Fruit fly (Drosophila melanogaster) whole organism, prepupa: ENCODE results near the gene Pak.

Experiments used
- Blimp-1 ChIP-seq: fragments of 200-800 bp; sonication (Bioruptor generic); optimal IDR thresholded peaks from 3 replicates; lab custom pipeline; 2017; ENCODE audit warnings: missing biosample characterization, missing genetic modification characterization, mild to moderate bottlenecking, moderate library complexity, missing genetic modification reagents
- CG10669 ChIP-seq: fragments of 200-800 bp; sonication (Bioruptor generic); optimal IDR thresholded peaks from 3 replicates; lab custom pipeline; 2018; ENCODE audit warnings: missing biosample characterization, mild to moderate bottlenecking, missing genetic modification characterization, moderate library complexity
- CG11294 ChIP-seq: fragments of 200-800 bp; sonication (Bioruptor generic); IDR thresholded peaks from 2 replicates; pipeline ENCODE4 v1.3.6; 2022; ENCODE audit warnings: missing biosample characterization, missing genetic modification characterization
- CG1621 ChIP-seq: fragments of 200-800 bp; sonication (Bioruptor generic); optimal IDR thresholded peaks from 3 replicates; lab custom pipeline; 2018; ENCODE audit warnings: missing biosample characterization, mild to moderate bottlenecking, missing genetic modification characterization
- CG16779 ChIP-seq: fragments of 200-800 bp; sonication (Bioruptor generic); optimal IDR thresholded peaks from 3 replicates; lab custom pipeline; 2017; ENCODE audit warnings: missing biosample characterization, mild to moderate bottlenecking, missing genetic modification characterization
- CG3032 ChIP-seq: fragments of 200-800 bp; optimal IDR thresholded peaks from 2 replicates; lab custom pipeline; 2019; ENCODE audit warnings: missing biosample characterization, mild to moderate bottlenecking, missing genetic modification characterization, moderate library complexity
- CG34406 ChIP-seq: fragments of 200-800 bp; sonication (Bioruptor generic); optimal IDR thresholded peaks from 3 replicates; lab custom pipeline; 2016; ENCODE audit warnings: missing biosample characterization, missing genetic modification characterization
- CG3919 ChIP-seq: fragments of 200-800 bp; sonication (Bioruptor generic); optimal IDR thresholded peaks from 3 replicates; lab custom pipeline; 2016; ENCODE audit warnings: missing biosample characterization, missing genetic modification characterization
- CG4318 ChIP-seq: fragments of 200-800 bp; sonication (Bioruptor generic); optimal IDR thresholded peaks from 3 replicates; lab custom pipeline; 2017; ENCODE audit warnings: missing biosample characterization, mild to moderate bottlenecking, missing genetic modification characterization
- CG6792 ChIP-seq: fragments of 200-800 bp; sonication (Bioruptor generic); optimal IDR thresholded peaks from 3 replicates; lab custom pipeline; 2016; ENCODE audit warnings: missing biosample characterization, missing genetic modification characterization
- CG6854 ChIP-seq: fragments of 200-800 bp; sonication (Bioruptor generic); optimal IDR thresholded peaks from 2 replicates; lab custom pipeline; 2017; ENCODE audit warnings: missing biosample characterization, mild to moderate bottlenecking, missing genetic modification characterization
- CG7368 ChIP-seq: fragments of 200-800 bp; sonication (Bioruptor generic); optimal IDR thresholded peaks from 3 replicates; lab custom pipeline; 2016; ENCODE audit warnings: missing biosample characterization, missing genetic modification characterization
- CG8119 ChIP-seq: fragments of 200-800 bp; sonication (Bioruptor generic); IDR thresholded peaks from 3 replicates; pipeline ENCODE4 v1.3.6; 2022; ENCODE audit warnings: missing biosample characterization, missing genetic modification characterization
- CG8319 ChIP-seq: fragments of 200-800 bp; sonication (Bioruptor generic); optimal IDR thresholded peaks from 3 replicates; lab custom pipeline; 2016; ENCODE audit warnings: missing biosample characterization, missing genetic modification characterization
- CG8632 ChIP-seq: fragments of 200-800 bp; sonication (Bioruptor generic); optimal IDR thresholded peaks from 3 replicates; lab custom pipeline; 2016; ENCODE audit warnings: missing biosample characterization, missing genetic modification characterization
- Eip75B ChIP-seq: fragments of 200-800 bp; sonication (Bioruptor generic); optimal IDR thresholded peaks from 3 replicates; lab custom pipeline; 2016; ENCODE audit warnings: missing biosample characterization, missing genetic modification characterization
- Eip78C ChIP-seq: fragments of 200-800 bp; sonication (Bioruptor generic); peaks from one replicate; lab custom pipeline; 2016; ENCODE audit warnings: missing biosample characterization, missing genetic modification characterization
- Eip93F ChIP-seq: fragments of 200-800 bp; sonication (Bioruptor generic); optimal IDR thresholded peaks from 2 replicates; lab custom pipeline; 2016; ENCODE audit warnings: missing biosample characterization, mild to moderate bottlenecking, missing genetic modification characterization
- Ets21C ChIP-seq: fragments of 200-800 bp; sonication (Bioruptor generic); optimal IDR thresholded peaks from 3 replicates; lab custom pipeline; 2016; ENCODE audit warnings: missing biosample characterization, missing genetic modification characterization
- Ets96B ChIP-seq: fragments of 200-800 bp; optimal IDR thresholded peaks from 2 replicates; lab custom pipeline; 2019; ENCODE audit warnings: missing biosample characterization, mild to moderate bottlenecking, missing genetic modification characterization, moderate library complexity
- Gug ChIP-seq: fragments of 200-800 bp; sonication (Bioruptor generic); IDR thresholded peaks from 2 replicates; pipeline ENCODE4 v1.3.6; 2022; ENCODE audit warnings: missing biosample characterization, missing genetic modification characterization
- Hr38 ChIP-seq: sonication (Bioruptor generic); optimal IDR thresholded peaks from 2 replicates; lab custom pipeline; 2016; ENCODE audit warnings: missing biosample characterization, missing genetic modification characterization
- Hr39 ChIP-seq: fragments of 200-800 bp; sonication (Bioruptor generic); optimal IDR thresholded peaks from 2 replicates; lab custom pipeline; 2016; ENCODE audit warnings: missing biosample characterization, missing genetic modification characterization
- Lpt ChIP-seq: fragments of 200-800 bp; sonication (Bioruptor generic); optimal IDR thresholded peaks from 3 replicates; lab custom pipeline; 2016; ENCODE audit warnings: missing biosample characterization, missing genetic modification characterization
- Met ChIP-seq: fragments of 200-800 bp; sonication (Bioruptor generic); optimal IDR thresholded peaks from 3 replicates; lab custom pipeline; 2016; ENCODE audit warnings: missing biosample characterization, missing genetic modification characterization
- OdsH ChIP-seq: fragments of 200-800 bp; sonication (Bioruptor generic); optimal IDR thresholded peaks from 3 replicates; lab custom pipeline; 2016; ENCODE audit warnings: missing biosample characterization, missing genetic modification characterization
- Smox ChIP-seq: fragments of 200-800 bp; sonication (Bioruptor generic); optimal IDR thresholded peaks from 3 replicates; lab custom pipeline; 2016; ENCODE audit warnings: missing biosample characterization, missing genetic modification characterization
- Sox102F ChIP-seq: fragments of 200-800 bp; sonication (Bioruptor generic); optimal IDR thresholded peaks from 2 replicates; lab custom pipeline; 2016; ENCODE audit warnings: missing biosample characterization, mild to moderate bottlenecking, missing genetic modification characterization
- Sox14 ChIP-seq: fragments of 200-800 bp; sonication (Bioruptor generic); optimal IDR thresholded peaks from 3 replicates; lab custom pipeline; 2016; ENCODE audit warnings: missing biosample characterization, missing genetic modification characterization
- Sox15 ChIP-seq: fragments of 200-800 bp; sonication (Bioruptor generic); optimal IDR thresholded peaks from 3 replicates; lab custom pipeline; 2016; ENCODE audit warnings: missing biosample characterization, missing genetic modification characterization
- acj6 ChIP-seq: fragments of 200-800 bp; sonication (Bioruptor generic); optimal IDR thresholded peaks from 3 replicates; lab custom pipeline; 2016; ENCODE audit warnings: missing biosample characterization, missing genetic modification characterization
- cyc ChIP-seq: fragments of 200-800 bp; sonication (Bioruptor generic); optimal IDR thresholded peaks from 3 replicates; lab custom pipeline; 2016; ENCODE audit warnings: missing biosample characterization, missing genetic modification characterization
- eg ChIP-seq: fragments of 200-800 bp; sonication (Bioruptor generic); IDR thresholded peaks from 3 replicates; pipeline ENCODE4 v1.3.6; 2022; ENCODE audit warnings: missing biosample characterization, missing genetic modification characterization
- fd59A ChIP-seq: fragments of 200-800 bp; sonication (Bioruptor generic); optimal IDR thresholded peaks from 2 replicates; lab custom pipeline; 2017; ENCODE audit warnings: missing biosample characterization, mild to moderate bottlenecking, missing genetic modification characterization, missing genetic modification reagents
- fd85E ChIP-seq: fragments of 200-800 bp; sonication (Bioruptor generic); optimal IDR thresholded peaks from 3 replicates; lab custom pipeline; 2016; ENCODE audit warnings: missing biosample characterization, missing genetic modification characterization
- fkh ChIP-seq: fragments of 200-800 bp; sonication (Bioruptor generic); optimal IDR thresholded peaks from 3 replicates; lab custom pipeline; 2017; ENCODE audit warnings: missing biosample characterization, mild to moderate bottlenecking, missing genetic modification characterization, moderate library complexity
- lz ChIP-seq: fragments of 200-800 bp; sonication (Bioruptor generic); optimal IDR thresholded peaks from 3 replicates; lab custom pipeline; 2016; ENCODE audit warnings: missing biosample characterization, missing genetic modification characterization
- net ChIP-seq: fragments of 200-800 bp; sonication (Bioruptor generic); optimal IDR thresholded peaks from 3 replicates; lab custom pipeline; 2016; ENCODE audit warnings: missing biosample characterization, missing genetic modification characterization
- pdm3 ChIP-seq: fragments of 200-800 bp; sonication (Bioruptor generic); optimal IDR thresholded peaks from 3 replicates; lab custom pipeline; 2016; ENCODE audit warnings: missing biosample characterization, missing genetic modification characterization
- spab ChIP-seq: fragments of 200-800 bp; sonication (Bioruptor generic); optimal IDR thresholded peaks from 2 replicates; lab custom pipeline; 2017; ENCODE audit warnings: missing biosample characterization, mild to moderate bottlenecking, missing genetic modification characterization, missing genetic modification reagents
- ss ChIP-seq, 2 experiments: fragments of 200-800 bp; sonication (Bioruptor generic); optimal IDR thresholded peaks; 2 replicates in 1 of 2; 3 replicates in 1 of 2; lab custom pipeline; 2017 to 2018; ENCODE audit warnings: mild to moderate bottlenecking in 2 of 2, missing biosample characterization in 2 of 2, missing genetic modification characterization in 2 of 2, moderate library complexity in 1 of 2
- svp ChIP-seq: fragments of 200-800 bp; sonication (Bioruptor generic); peaks from one replicate; lab custom pipeline; 2016; ENCODE audit warnings: missing biosample characterization, missing genetic modification characterization
- topi ChIP-seq: fragments of 200-800 bp; sonication (Bioruptor generic); optimal IDR thresholded peaks from 3 replicates; lab custom pipeline; 2016; ENCODE audit warnings: missing biosample characterization, missing genetic modification characterization
- vri ChIP-seq: fragments of 200-800 bp; sonication (Bioruptor generic); optimal IDR thresholded peaks from 3 replicates; lab custom pipeline; 2016; ENCODE audit warnings: missing biosample characterization, mild to moderate bottlenecking, missing genetic modification characterization

Pak gene

dm6 chr3R:6397611-6398092 is 47.0 kb downstream of the Pak start (continued):
- TF ChIP-seq Smox (GFP tag; lab: Kevin White, UChicago) (peak; percentile 58), CG34406 (GFP tag; lab: Kevin White, UChicago) (peak; percentile 46), lz (GFP tag; lab: Kevin White, UChicago) (peak; percentile 64), CG6792 (GFP tag; lab: Kevin White, UChicago) (peak; percentile 57), Eip78C (GFP tag; lab: Kevin White, UChicago) (peak; percentile 81), Sox15 (GFP tag; lab: Kevin White, UChicago) (peak; percentile 10), Gug (GFP tag; lab: Robert Waterston, UW) (0 out of 2 replicates have a peak, but pooled peaks have one; percentile 10), vri (GFP tag; lab: Kevin White, UChicago) (peak; percentile 48), CG10669 (GFP tag; lab: Kevin White, UChicago) (peak; percentile 32), CG3032 (peak; percentile 15), Hr38 (GFP tag; lab: Kevin White, UChicago) (no peak), CG16779 (no peak), ss (GFP tag; optimal IDR thresholded peaks at IDR 0.05; lab: Kevin White, UChicago) (peak in 1 of 2 experiments; percentile 9), Eip93F (no peak), cyc (GFP tag; lab: Kevin White, UChicago) (peak; percentile 53), CG1621 (peak; percentile 1), svp (GFP tag; lab: Kevin White, UChicago) (peak; percentile 83), eg (GFP tag; lab: Robert Waterston, UW) (no peak), Sox14 (GFP tag; lab: Kevin White, UChicago) (peak; percentile 73), CG3919 (GFP tag; lab: Kevin White, UChicago) (peak; percentile 19), CG6854 (GFP tag; lab: Kevin White, UChicago) (no peak), CG4318 (GFP tag; lab: Kevin White, UChicago) (no peak), fd85E (GFP tag; lab: Kevin White, UChicago) (peak; percentile 19), Ets21C (GFP tag; lab: Kevin White, UChicago) (peak; percentile 50), Lpt (GFP tag; lab: Kevin White, UChicago) (no peak), Blimp-1 (GFP tag; lab: Kevin White, UChicago) (peak; percentile 2), Hr39 (GFP tag; lab: Kevin White, UChicago) (peak; percentile 74), Eip75B (GFP tag; lab: Kevin White, UChicago) (peak; percentile 54), CG8632 (GFP tag; lab: Kevin White, UChicago) (peak; percentile 23), pdm3 (GFP tag; lab: Kevin White, UChicago) (peak; percentile 39), fd59A (GFP tag; lab: Kevin White, UChicago) (peak; percentile 38), OdsH (peak; percentile 21), CG11294 (GFP tag; lab: Robert Waterston, UW) (no peak), topi (GFP tag; lab: Kevin White, UChicago) (peak; percentile 60), fkh (GFP tag; lab: Kevin White, UChicago) (peak; percentile 69), CG7368 (peak; percentile 9), net (GFP tag; lab: Kevin White, UChicago) (peak; percentile 27), CG8319 (GFP tag; lab: Kevin White, UChicago) (no peak)

DNA sequence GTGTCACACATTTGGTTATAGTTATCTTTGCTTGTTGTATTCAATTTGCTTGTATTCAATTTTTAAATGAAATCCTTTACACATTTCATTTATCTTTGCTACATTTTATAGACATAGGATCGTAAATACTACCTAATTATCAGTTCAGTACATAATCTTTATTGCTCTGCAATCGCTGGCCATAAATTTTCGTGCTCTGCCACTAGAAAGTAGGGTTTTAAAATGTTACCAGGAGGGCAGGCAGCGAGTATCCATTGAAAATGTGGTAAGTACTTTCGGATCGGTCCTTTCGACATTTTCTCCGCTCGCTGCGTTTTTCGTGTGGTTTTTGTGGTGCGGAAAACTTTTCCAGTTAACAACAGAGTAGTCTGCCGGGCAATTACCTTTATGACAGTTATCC is 48.6 kb downstream of the Pak start:
- TF ChIP-seq Sox102F (GFP tag; lab: Kevin White, UChicago) (peak; percentile 9), CG8119 (no peak)

DNA sequence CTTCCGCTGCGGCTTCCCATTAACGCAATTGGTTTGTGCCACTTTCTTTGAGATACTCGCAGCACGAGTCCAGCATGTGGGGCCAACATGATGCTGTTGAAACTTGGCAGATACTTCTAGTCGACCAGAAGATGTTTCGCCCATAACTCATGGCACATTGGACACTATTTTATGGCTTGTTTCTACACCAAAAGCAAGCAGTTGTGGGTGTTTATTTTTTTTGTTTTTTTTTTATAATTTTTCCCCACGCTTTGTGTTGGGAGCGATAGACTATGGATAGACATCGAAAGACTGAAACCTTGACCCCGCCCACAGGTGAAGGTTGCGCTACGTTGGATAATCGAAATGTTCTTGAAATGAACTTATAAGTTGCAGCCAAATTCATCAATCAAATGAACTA is 49.1 kb downstream of the Pak start:
- TF ChIP-seq Eip78C (GFP tag; lab: Kevin White, UChicago) (no peak), CG34406 (GFP tag; lab: Kevin White, UChicago) (no peak), Ets96B (tag; lab: Kevin White, UChicago) (no peak), CG8632 (GFP tag; lab: Kevin White, UChicago) (no peak), spab (no peak), acj6 (GFP tag; lab: Kevin White, UChicago) (no peak), Met (no peak), CG6854 (GFP tag; lab: Kevin White, UChicago) (no peak)
